Fruit fly (Drosophila melanogaster): ENCODE results near the gene CG17917.

CG17917 gene

DNA sequence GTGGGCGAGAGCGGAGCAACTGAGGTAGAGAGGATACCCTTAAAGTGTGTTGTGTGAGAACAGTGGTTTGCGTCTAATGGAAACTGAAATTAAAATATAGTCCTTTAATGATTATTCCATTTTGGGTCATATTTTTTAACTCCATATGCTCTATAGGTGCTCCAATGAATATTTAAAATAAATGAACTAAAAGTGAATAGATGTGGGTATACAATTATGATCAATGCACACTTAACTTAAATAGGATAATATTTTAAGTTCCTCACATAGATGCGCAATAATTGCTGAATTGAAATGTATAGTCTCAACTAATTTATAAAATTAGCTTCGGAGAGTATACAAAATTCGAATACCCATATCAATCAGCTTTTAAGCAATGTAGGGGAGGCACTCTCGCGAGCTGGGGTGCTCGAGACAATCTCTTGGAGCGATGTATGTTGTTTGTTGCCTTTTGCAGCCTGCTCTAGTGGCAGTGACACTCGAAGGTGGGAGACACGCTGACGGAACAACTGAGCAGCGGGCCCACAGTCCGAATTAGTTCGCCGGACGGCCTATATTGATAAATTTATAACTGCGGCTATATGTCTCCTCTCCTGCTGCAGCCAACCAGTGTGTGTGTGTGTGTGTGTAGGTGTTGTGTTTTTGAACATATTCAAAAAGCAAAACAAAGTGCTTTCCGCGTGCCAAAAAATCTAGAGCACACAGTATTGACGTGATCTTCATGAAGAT, 12.0 kb downstream of the CG17917 start (continued):
- no peak for TF ChIP-seq HLH4C (GFP tag; IDR thresholded peaks at IDR 0.05; ENCODE audit: partially characterized antibody)
- peak; percentile 46; the same call in 1 of the 2 replicates for TF ChIP-seq H2.0 (GFP tag; IDR thresholded peaks at IDR 0.05)
- TF ChIP-seq CG9932 (GFP tag; IDR thresholded peaks at IDR 0.05), result no peak
- peak; percentile 71 for TF ChIP-seq CG5180 (GFP tag; optimal IDR thresholded peaks at IDR 0.05)
- no peak for TF ChIP-seq ac (GFP tag; optimal IDR thresholded peaks at IDR 0.05)
- no peak for TF ChIP-seq bbx (GFP tag; IDR thresholded peaks at IDR 0.05; ENCODE audit: partially characterized antibody)
- TF ChIP-seq Asciz (GFP tag; optimal IDR thresholded peaks at IDR 0.05), result peak; percentile 64
- peak in 1 of 2 experiments; percentile 37 for TF ChIP-seq crp (GFP tag; optimal IDR thresholded peaks at IDR 0.05)
- TF ChIP-seq Nf-YA (GFP tag; IDR thresholded peaks at IDR 0.05), result no peak
- no peak; the same call in 2 of the 3 replicates for TF ChIP-seq hb (GFP tag; IDR thresholded peaks at IDR 0.05; ENCODE audit: partially characterized antibody)
- TF ChIP-seq NfI (GFP tag; optimal IDR thresholded peaks at IDR 0.05), result no peak
- peak; percentile 84 for TF ChIP-seq bcd (GFP tag; optimal IDR thresholded peaks at IDR 0.05)
- peak; percentile 80 for TF ChIP-seq CG17359 (tag; optimal IDR thresholded peaks at IDR 0.05)
- no peak for TF ChIP-seq tap (tag; optimal IDR thresholded peaks at IDR 0.05)
- TF ChIP-seq Oli (tag; optimal IDR thresholded peaks at IDR 0.05), result peak; percentile 92
- peak; percentile 67 for TF ChIP-seq Mad (GFP tag; optimal IDR thresholded peaks at IDR 0.05)
- TF ChIP-seq Vsx1 (GFP tag; optimal IDR thresholded peaks at IDR 0.05), result no peak
- no peak for TF ChIP-seq CG33557 (GFP tag; optimal IDR thresholded peaks at IDR 0.05)
- no peak for TF ChIP-seq fd102C (GFP tag; optimal IDR thresholded peaks at IDR 0.05)
- peak; percentile 83 for TF ChIP-seq BtbVII (GFP tag; optimal IDR thresholded peaks at IDR 0.05)
- TF ChIP-seq onecut (GFP tag; IDR thresholded peaks at IDR 0.05), result peak; percentile 23
- peak; percentile 72 for TF ChIP-seq tgo (GFP tag; IDR thresholded peaks at IDR 0.05)
- TF ChIP-seq CG17568 (GFP tag; optimal IDR thresholded peaks at IDR 0.05), result peak; percentile 47
- TF ChIP-seq Stat92E (GFP tag; optimal IDR thresholded peaks at IDR 0.05), result peak in 1 of 3 experiments; percentile 9
- TF ChIP-seq danr (GFP tag; IDR thresholded peaks at IDR 0.05), result peak; percentile 47; the same call in 1 of the 2 replicates
- TF ChIP-seq usp (GFP tag; optimal IDR thresholded peaks at IDR 0.05), result no peak
- no peak for TF ChIP-seq TFAM (GFP tag; optimal IDR thresholded peaks at IDR 0.05)
- TF ChIP-seq sug (tag; optimal IDR thresholded peaks at IDR 0.05), result no peak
- TF ChIP-seq Hr78 (GFP tag; optimal IDR thresholded peaks at IDR 0.05), result no peak
- no peak for TF ChIP-seq her (GFP tag; optimal IDR thresholded peaks at IDR 0.05)
- TF ChIP-seq Dip3 (GFP tag; optimal IDR thresholded peaks at IDR 0.05), result peak; percentile 57
- TF ChIP-seq Mes4 (GFP tag; optimal IDR thresholded peaks at IDR 0.05), result peak; percentile 62
- peak; percentile 79 for TF ChIP-seq CG17385 (GFP tag; optimal IDR thresholded peaks at IDR 0.05)
- TF ChIP-seq lbe (GFP tag; optimal IDR thresholded peaks at IDR 0.05), result peak; percentile 19
- TF ChIP-seq gt (GFP tag; IDR thresholded peaks at IDR 0.05), result no peak
- peak; percentile 57 for TF ChIP-seq Six4 (GFP tag; optimal IDR thresholded peaks at IDR 0.05)
- TF ChIP-seq CG42726 (GFP tag; IDR thresholded peaks at IDR 0.05; ENCODE audit: partially characterized antibody), result no peak
- TF ChIP-seq CG6791 (GFP tag; IDR thresholded peaks at IDR 0.05; ENCODE audit: partially characterized antibody), result no peak; the same call in 2 of the 3 replicates
- TF ChIP-seq CG12155 (GFP tag; optimal IDR thresholded peaks at IDR 0.05), result peak; percentile 64
- TF ChIP-seq Dbx (GFP tag; IDR thresholded peaks at IDR 0.05), result no peak
- TF ChIP-seq CG10654 (GFP tag; optimal IDR thresholded peaks at IDR 0.05), result peak; percentile 58
- peak; percentile 34 for TF ChIP-seq CG8290 (GFP tag; optimal IDR thresholded peaks at IDR 0.05)
- no peak for TF ChIP-seq CG8290 (tag; optimal IDR thresholded peaks at IDR 0.05)
- peak; percentile 24 for TF ChIP-seq Ets97D (GFP tag; optimal IDR thresholded peaks at IDR 0.05)
- TF ChIP-seq Tbp (GFP tag; optimal IDR thresholded peaks at IDR 0.05), result no peak
- no peak for TF ChIP-seq prd (optimal IDR thresholded peaks at IDR 0.05)
- TF ChIP-seq prd (GFP tag; IDR thresholded peaks at IDR 0.05), result peak; percentile 63; the same call in 2 of the 3 replicates
- peak in 1 of 2 experiments; percentile 69 for TF ChIP-seq Pdp1 (GFP tag; optimal IDR thresholded peaks at IDR 0.05)
- no peak for TF ChIP-seq Ravus (GFP tag; IDR thresholded peaks at IDR 0.05)
